Fruit fly (Drosophila melanogaster) whole organism, embryonic: ENCODE data around the gene r-l.

Experiments
- Antp ChIP-seq: fragments of 200-800 bp; sonication (Bioruptor generic); optimal IDR thresholded peaks from 3 replicates; lab custom pipeline; 2016; ENCODE audit warnings: missing biosample characterization, missing genetic modification characterization
- Blimp-1 ChIP-seq: fragments of 200-800 bp; sonication (Bioruptor generic); optimal IDR thresholded peaks from 3 replicates; lab custom pipeline; 2018; ENCODE audit warnings: missing biosample characterization, missing genetic modification characterization, mild to moderate bottlenecking, moderate library complexity, missing genetic modification reagents
- CG10147 ChIP-seq: fragments of 200-800 bp; sonication (Bioruptor generic); optimal IDR thresholded peaks from 2 replicates; lab custom pipeline; 2019; ENCODE audit warnings: missing biosample characterization, mild to moderate bottlenecking, missing genetic modification characterization, moderate library complexity
- CG10274 ChIP-seq: fragments of 200-800 bp; sonication (Bioruptor generic); optimal IDR thresholded peaks from 3 replicates; lab custom pipeline; 2017; ENCODE audit warnings: missing biosample characterization, mild to moderate bottlenecking, missing genetic modification characterization
- CG12071 ChIP-seq: fragments of 200-800 bp; sonication (Bioruptor generic); optimal IDR thresholded peaks from 3 replicates; lab custom pipeline; 2018; ENCODE audit warnings: missing biosample characterization, mild to moderate bottlenecking, missing genetic modification characterization
- CG12744 ChIP-seq: fragments of 200-800 bp; sonication (Bioruptor generic); optimal IDR thresholded peaks from 2 replicates; lab custom pipeline; 2016; ENCODE audit warnings: missing biosample characterization, missing genetic modification characterization
- CG13624 ChIP-seq: fragments of 200-800 bp; sonication (Bioruptor generic); optimal IDR thresholded peaks from 2 replicates; lab custom pipeline; 2016; ENCODE audit warnings: missing biosample characterization, missing genetic modification characterization
- CG13894 ChIP-seq: fragments of 200-800 bp; sonication (Bioruptor generic); optimal IDR thresholded peaks from 3 replicates; lab custom pipeline; 2018; ENCODE audit warnings: missing biosample characterization, mild to moderate bottlenecking, missing genetic modification characterization, moderate library complexity
- CG14050 ChIP-seq: fragments of 200-800 bp; sonication (Bioruptor generic); IDR thresholded peaks from 3 replicates; pipeline ENCODE4 v1.3.6; 2022; ENCODE audit warnings: missing biosample characterization, missing genetic modification characterization
- CG15269 ChIP-seq: fragments of 200-800 bp; sonication (Bioruptor generic); optimal IDR thresholded peaks from 2 replicates; lab custom pipeline; 2018; ENCODE audit warnings: missing biosample characterization, mild to moderate bottlenecking, missing genetic modification characterization, moderate library complexity
- CG1602 ChIP-seq: fragments of 200-800 bp; sonication (Bioruptor generic); optimal IDR thresholded peaks from 3 replicates; lab custom pipeline; 2016; ENCODE audit warnings: missing biosample characterization, missing genetic modification characterization
- CG16779 ChIP-seq: fragments of 200-800 bp; sonication (Bioruptor generic); IDR thresholded peaks from 2 replicates; pipeline ENCODE4 v1.3.6; 2022; ENCODE audit warnings: missing biosample characterization, missing genetic modification characterization
- CG1792 ChIP-seq: fragments of 200-800 bp; sonication (Bioruptor generic); optimal IDR thresholded peaks from 2 replicates; lab custom pipeline; 2016; ENCODE audit warnings: missing biosample characterization, missing genetic modification characterization
- CG2678 ChIP-seq: fragments of 200-800 bp; sonication (Bioruptor generic); optimal IDR thresholded peaks from 3 replicates; lab custom pipeline; 2019; ENCODE audit warnings: missing biosample characterization, mild to moderate bottlenecking, missing genetic modification characterization, moderate library complexity
- CG6765 ChIP-seq: fragments of 200-800 bp; sonication (Bioruptor generic); optimal IDR thresholded peaks from 3 replicates; lab custom pipeline; 2017; ENCODE audit warnings: missing biosample characterization, mild to moderate bottlenecking, missing genetic modification characterization
- CG6854 ChIP-seq: fragments of 200-800 bp; sonication (Bioruptor generic); optimal IDR thresholded peaks from 3 replicates; lab custom pipeline; 2017; ENCODE audit warnings: missing biosample characterization, mild to moderate bottlenecking, missing genetic modification characterization
- CG7556 ChIP-seq: fragments of 200-800 bp; sonication (Bioruptor generic); optimal IDR thresholded peaks from 2 replicates; lab custom pipeline; 2017; ENCODE audit warnings: missing biosample characterization, mild to moderate bottlenecking, missing genetic modification characterization
- CG8388 ChIP-seq: fragments of 200-800 bp; sonication (Bioruptor generic); optimal IDR thresholded peaks from 2 replicates; lab custom pipeline; 2019; ENCODE audit warnings: missing biosample characterization, mild to moderate bottlenecking, missing genetic modification characterization, moderate library complexity
- CG8765 ChIP-seq: fragments of 200-800 bp; sonication (Bioruptor generic); IDR thresholded peaks from 2 replicates; pipeline ENCODE4 v1.3.6; 2022; ENCODE audit warnings: missing biosample characterization, missing genetic modification characterization
- CG9609 ChIP-seq: fragments of 200-800 bp; sonication (Bioruptor generic); optimal IDR thresholded peaks from 3 replicates; lab custom pipeline; 2016; ENCODE audit warnings: missing biosample characterization, missing genetic modification characterization
- Dad ChIP-seq: fragments of 200-800 bp; sonication (Bioruptor generic); optimal IDR thresholded peaks from 3 replicates; lab custom pipeline; 2016; ENCODE audit warnings: missing biosample characterization, missing genetic modification characterization
- Jarid2 ChIP-seq: fragments of 200-800 bp; sonication (Bioruptor generic); optimal IDR thresholded peaks from 3 replicates; lab custom pipeline; 2017; ENCODE audit warnings: mild to moderate bottlenecking, missing biosample characterization, missing genetic modification reagents, missing genetic modification characterization
- Mad ChIP-seq: fragments of 200-800 bp; sonication (Bioruptor generic); optimal IDR thresholded peaks from 2 replicates; lab custom pipeline; 2016; ENCODE audit warnings: missing biosample characterization, missing genetic modification characterization
- Oaz ChIP-seq: fragments of 200-800 bp; sonication (Bioruptor generic); IDR thresholded peaks from 2 replicates; pipeline ENCODE4 v1.3.6; 2022; ENCODE audit warnings: missing biosample characterization, missing genetic modification characterization
- Optix ChIP-seq: fragments of 200-800 bp; sonication (Bioruptor generic); IDR thresholded peaks from 3 replicates; pipeline ENCODE4 v1.3.6; 2022; ENCODE audit warnings: missing biosample characterization, missing genetic modification characterization
- Pdp1 ChIP-seq, 2 experiments: fragments of 200-800 bp; sonication (Bioruptor generic); optimal IDR thresholded peaks; 3 replicates each; lab custom pipeline; 2016; ENCODE audit warnings: missing biosample characterization in 2 of 2, missing genetic modification characterization in 2 of 2, mild to moderate bottlenecking in 1 of 2, moderate library complexity in 1 of 2
- Sox102F ChIP-seq: fragments of 200-800 bp; sonication (Bioruptor generic); optimal IDR thresholded peaks from 2 replicates; lab custom pipeline; 2018; ENCODE audit warnings: missing biosample characterization, mild to moderate bottlenecking, missing genetic modification characterization, moderate library complexity
- btn ChIP-seq: fragments of 200-800 bp; sonication (Bioruptor generic); optimal IDR thresholded peaks from 2 replicates; lab custom pipeline; 2016; ENCODE audit warnings: missing biosample characterization, missing genetic modification characterization
- chm ChIP-seq: fragments of 200-800 bp; sonication (Bioruptor generic); IDR thresholded peaks from 2 replicates; pipeline ENCODE4 v1.3.6; 2022; ENCODE audit warnings: missing biosample characterization, missing genetic modification characterization
- ci ChIP-seq: fragments of 200-800 bp; sonication (Bioruptor generic); IDR thresholded peaks from 3 replicates; pipeline ENCODE4 v1.3.6; 2022; ENCODE audit warnings: missing biosample characterization, missing genetic modification characterization
- dmrt11E ChIP-seq: fragments of 200-800 bp; sonication (Bioruptor generic); optimal IDR thresholded peaks from 3 replicates; lab custom pipeline; 2018; ENCODE audit warnings: missing biosample characterization, mild to moderate bottlenecking, missing genetic modification characterization, moderate library complexity
- eyg ChIP-seq: fragments of 200-800 bp; sonication (Bioruptor generic); optimal IDR thresholded peaks from 3 replicates; lab custom pipeline; 2016; ENCODE audit warnings: missing biosample characterization, missing genetic modification characterization
- fu2 ChIP-seq: fragments of 200-800 bp; sonication (Bioruptor generic); optimal IDR thresholded peaks from 2 replicates; lab custom pipeline; 2016; ENCODE audit warnings: missing biosample characterization, missing genetic modification characterization
- gce ChIP-seq: fragments of 200-800 bp; sonication (Bioruptor generic); IDR thresholded peaks from 3 replicates; pipeline ENCODE4 v1.3.6; 2022; ENCODE audit warnings: missing biosample characterization, missing genetic modification characterization
- hb ChIP-seq: fragments of 200-800 bp; sonication (Bioruptor generic); IDR thresholded peaks from 3 replicates; pipeline ENCODE4 v1.3.6; 2022; ENCODE audit warnings: missing biosample characterization, missing genetic modification characterization; ENCODE audit not compliant: partially characterized antibody
- inv ChIP-seq: fragments of 200-800 bp; sonication (Bioruptor generic); IDR thresholded peaks from 2 replicates; pipeline ENCODE4 v1.3.6; 2022; ENCODE audit warnings: missing biosample characterization, missing genetic modification characterization; ENCODE audit not compliant: partially characterized antibody
- jumu ChIP-seq: fragments of 200-800 bp; sonication (Bioruptor generic); optimal IDR thresholded peaks from 3 replicates; lab custom pipeline; 2016; ENCODE audit warnings: missing biosample characterization, missing genetic modification characterization
- klu ChIP-seq: fragments of 200-800 bp; sonication (Bioruptor generic); IDR thresholded peaks from 2 replicates; pipeline ENCODE4 v1.3.6; 2022; ENCODE audit warnings: missing biosample characterization, missing genetic modification characterization
- lbe ChIP-seq: fragments of 200-800 bp; sonication (Bioruptor generic); optimal IDR thresholded peaks from 2 replicates; lab custom pipeline; 2016; ENCODE audit warnings: missing biosample characterization, mild to moderate bottlenecking, missing genetic modification characterization
- nmo ChIP-seq: fragments of 200-800 bp; sonication (Bioruptor generic); optimal IDR thresholded peaks from 2 replicates; lab custom pipeline; 2018; ENCODE audit warnings: missing biosample characterization, mild to moderate bottlenecking, missing genetic modification characterization, moderate library complexity
- oc ChIP-seq: fragments of 200-800 bp; sonication (Bioruptor generic); optimal IDR thresholded peaks from 2 replicates; lab custom pipeline; 2018; ENCODE audit warnings: missing biosample characterization, mild to moderate bottlenecking, missing genetic modification characterization, moderate library complexity
- org-1 ChIP-seq: fragments of 200-800 bp; sonication (Bioruptor generic); optimal IDR thresholded peaks from 2 replicates; lab custom pipeline; 2017; ENCODE audit warnings: missing biosample characterization, missing genetic modification characterization
- pfk ChIP-seq: fragments of 200-800 bp; sonication (Bioruptor generic); optimal IDR thresholded peaks from 2 replicates; lab custom pipeline; 2018; ENCODE audit warnings: missing biosample characterization, mild to moderate bottlenecking, missing genetic modification characterization, moderate library complexity
- pita ChIP-seq: fragments of 200-800 bp; sonication (Bioruptor generic); optimal IDR thresholded peaks from 2 replicates; lab custom pipeline; 2017; ENCODE audit warnings: missing biosample characterization, mild to moderate bottlenecking, missing genetic modification characterization
- repo ChIP-seq: fragments of 200-800 bp; sonication (Bioruptor generic); optimal IDR thresholded peaks from 2 replicates; lab custom pipeline; 2016; ENCODE audit warnings: missing biosample characterization, missing genetic modification characterization
- sc ChIP-seq, 3 experiments: fragments of >200 bp in 2 of 3; fragments of 200-800 bp in 1 of 3; sonication (Bioruptor generic) in 1 of 3; optimal IDR thresholded peaks; 2 replicates in 2 of 3; 3 replicates in 1 of 3; lab custom pipeline; 2017; ENCODE audit warnings: mild to moderate bottlenecking in 1 of 3, missing biosample characterization in 1 of 3, missing genetic modification characterization in 1 of 3, missing genetic modification reagents in 1 of 3
- slp2 ChIP-seq: fragments of 200-800 bp; sonication (Bioruptor generic); optimal IDR thresholded peaks from 2 replicates; lab custom pipeline; 2016; ENCODE audit warnings: missing biosample characterization, missing genetic modification characterization
- stc ChIP-seq: fragments of 200-800 bp; sonication (Bioruptor generic); IDR thresholded peaks from 2 replicates; pipeline ENCODE4 v1.3.6; 2022; ENCODE audit warnings: missing biosample characterization, missing genetic modification characterization
- tll ChIP-seq, 2 experiments: fragments of 200-800 bp in 1 of 2; fragments of >200 bp in 1 of 2; sonication (Bioruptor generic) in 1 of 2; optimal IDR thresholded peaks; 2 replicates each; lab custom pipeline; 2017 to 2019; ENCODE audit warnings: missing biosample characterization in 2 of 2, missing genetic modification characterization in 2 of 2, mild to moderate bottlenecking in 1 of 2, moderate library complexity in 1 of 2

The r-l gene

DNA sequence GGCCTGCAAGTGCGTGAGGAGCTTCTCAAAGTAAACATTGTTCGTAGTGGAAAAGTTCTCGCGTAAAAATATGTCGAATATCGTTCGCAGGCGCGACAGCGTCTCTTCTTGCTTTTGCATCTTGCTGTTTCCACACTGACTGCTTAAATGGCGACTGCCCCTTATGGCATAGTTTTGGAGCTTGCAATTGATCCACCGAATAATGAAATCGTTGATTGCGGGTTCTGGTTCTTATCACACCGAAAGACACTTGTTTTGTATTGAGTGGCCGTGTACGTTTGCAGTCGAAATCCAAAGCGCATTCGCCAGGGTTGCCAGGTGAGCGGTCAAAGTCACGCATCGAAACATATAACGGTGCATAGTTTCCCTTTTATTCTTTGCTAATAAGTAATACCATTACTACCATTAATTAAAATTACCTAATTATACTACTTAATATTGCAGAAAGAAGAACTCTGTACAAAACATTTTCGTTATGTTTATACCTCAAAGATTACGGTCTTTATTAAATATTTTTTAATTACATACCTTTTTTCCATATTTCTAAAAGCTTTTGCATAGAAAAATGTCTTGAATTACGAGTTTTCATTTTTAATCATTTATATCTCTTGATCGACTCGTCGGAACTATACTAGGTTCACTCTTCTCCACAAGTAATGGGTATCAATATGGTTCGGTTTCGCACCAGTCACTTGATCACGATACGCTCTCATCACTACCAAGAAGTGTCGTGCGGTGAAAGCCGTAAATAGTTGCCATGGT, 28.5 kb upstream of the r-l start, which contains the start of the genes CG7044 and Tbc1d22 (continued):
- TF ChIP-seq hb (GFP tag; lab: Robert Waterston, UW), result no peak
- TF ChIP-seq repo, result no peak
- peak; percentile 28 for TF ChIP-seq CG13624
- TF ChIP-seq Mad (GFP tag; lab: Kevin White, UChicago), result no peak
- no peak for TF ChIP-seq Optix
- no peak for TF ChIP-seq btn (GFP tag; lab: Kevin White, UChicago)
- TF ChIP-seq tll (GFP tag; optimal IDR thresholded peaks at IDR 0.05; lab: Kevin White, UChicago), result peak in 1 of 2 experiments; percentile 79
- TF ChIP-seq lbe, result no peak
- TF ChIP-seq gce (GFP tag; lab: Robert Waterston, UW), result no peak
- peak; percentile 13 to 33 for TF ChIP-seq Pdp1 (GFP tag; optimal IDR thresholded peaks at IDR 0.05; lab: Kevin White, UChicago)
- TF ChIP-seq Sox102F, result no peak
- TF ChIP-seq CG13894, result no peak
- TF ChIP-seq CG10274 (GFP tag; lab: Kevin White, UChicago), result no peak
- TF ChIP-seq pita (GFP tag; lab: Kevin White, UChicago), result no peak
- TF ChIP-seq jumu (GFP tag; lab: Kevin White, UChicago), result peak; percentile 36
- peak; percentile 47 for TF ChIP-seq CG9609 (GFP tag; lab: Kevin White, UChicago)
- no peak for TF ChIP-seq klu
- TF ChIP-seq fu2, result no peak
- no peak for TF ChIP-seq pfk (GFP tag; lab: Kevin White, UChicago)
- TF ChIP-seq CG6765 (GFP tag; lab: Kevin White, UChicago), result no peak
- peak; percentile 46 for TF ChIP-seq slp2
- TF ChIP-seq CG15269 (tag; lab: Kevin White, UChicago), result no peak
- TF ChIP-seq chm, result no peak
- peak; percentile 29 for TF ChIP-seq CG12744 (GFP tag; lab: Kevin White, UChicago)
- TF ChIP-seq oc (tag; lab: Kevin White, UChicago), result no peak
- TF ChIP-seq Oaz (GFP tag; lab: Robert Waterston, UW), result no peak
- no peak for TF ChIP-seq CG14050 (GFP tag; lab: Robert Waterston, UW)
- no peak for TF ChIP-seq org-1
- no peak for TF ChIP-seq Dad
- TF ChIP-seq Blimp-1, result peak; percentile 18
- no peak for TF ChIP-seq CG6854
- no peak for TF ChIP-seq CG2678 (tag; lab: Kevin White, UChicago)
- TF ChIP-seq CG8388, result peak; percentile 10
- TF ChIP-seq dmrt11E, result peak; percentile 62
- no peak for TF ChIP-seq Jarid2 (GFP tag; lab: Kevin White, UChicago)
- no peak for TF ChIP-seq CG8765
- peak; percentile 77 for TF ChIP-seq nmo (GFP tag; lab: Kevin White, UChicago)
- peak; percentile 30; the same call in 1 of the 3 replicates for TF ChIP-seq ci (GFP tag; lab: Robert Waterston, UW)
- TF ChIP-seq stc, result no peak
- TF ChIP-seq Antp, result no peak
- TF ChIP-seq CG7556 (GFP tag; lab: Kevin White, UChicago), result peak; percentile 60
- TF ChIP-seq sc (optimal IDR thresholded peaks at IDR 0.05; lab: Kevin White, UChicago), result no peak
- TF ChIP-seq sc (GFP tag; optimal IDR thresholded peaks at IDR 0.05; lab: Kevin White, UChicago), result no peak
- no peak for TF ChIP-seq CG10147
- no peak for TF ChIP-seq CG1792 (GFP tag; lab: Kevin White, UChicago)
- TF ChIP-seq CG1602 (GFP tag; lab: Kevin White, UChicago), result peak; percentile 58
- no peak for TF ChIP-seq eyg (GFP tag; lab: Kevin White, UChicago)
- no peak for TF ChIP-seq CG16779 (GFP tag; lab: Robert Waterston, UW)
- TF ChIP-seq CG12071 (GFP tag; lab: Kevin White, UChicago), result no peak
- TF ChIP-seq inv (GFP tag; lab: Robert Waterston, UW), result peak; percentile 38; the same call in 1 of the 2 replicates
